Fruit fly (Drosophila melanogaster) whole organism, embryonic: Measurements from ENCODE around the gene CG42535.

Experiments
- Atf-2 ChIP-seq: fragments of 200-800 bp; sonication (Bioruptor generic); optimal IDR thresholded peaks from 2 replicates; lab custom pipeline; 2016; ENCODE audit warnings: missing biosample characterization, missing genetic modification characterization
- CG10321 ChIP-seq: fragments of 200-800 bp; sonication (Bioruptor generic); IDR thresholded peaks from 2 replicates; pipeline ENCODE4 v1.3.6; 2022; ENCODE audit warnings: missing biosample characterization, missing genetic modification characterization
- CG10565 ChIP-seq: fragments of 200-800 bp; sonication (Bioruptor generic); optimal IDR thresholded peaks from 3 replicates; lab custom pipeline; 2016; ENCODE audit warnings: missing biosample characterization, mild to moderate bottlenecking, missing genetic modification characterization
- CG10654 ChIP-seq: fragments of 200-800 bp; sonication (Bioruptor generic); optimal IDR thresholded peaks from 2 replicates; lab custom pipeline; 2016; ENCODE audit warnings: missing biosample characterization, missing genetic modification characterization
- CG1647 ChIP-seq: fragments of 200-800 bp; sonication (Bioruptor generic); optimal IDR thresholded peaks from 3 replicates; lab custom pipeline; 2016; ENCODE audit warnings: missing biosample characterization, missing genetic modification characterization
- CG17359 ChIP-seq: fragments of 200-800 bp; sonication (Bioruptor generic); optimal IDR thresholded peaks from 3 replicates; lab custom pipeline; 2018; ENCODE audit warnings: missing biosample characterization, mild to moderate bottlenecking, missing genetic modification characterization, moderate library complexity
- CG17912 ChIP-seq: fragments of 200-800 bp; sonication (Bioruptor generic); optimal IDR thresholded peaks from 2 replicates; lab custom pipeline; 2018; ENCODE audit warnings: missing biosample characterization, mild to moderate bottlenecking, missing genetic modification characterization
- CG1792 ChIP-seq: fragments of 200-800 bp; sonication (Bioruptor generic); optimal IDR thresholded peaks from 2 replicates; lab custom pipeline; 2016; ENCODE audit warnings: missing biosample characterization, missing genetic modification characterization
- CG31224 ChIP-seq: fragments of 200-800 bp; sonication (Bioruptor generic); IDR thresholded peaks from 2 replicates; pipeline ENCODE4 v1.3.6; 2022; ENCODE audit warnings: missing biosample characterization, missing genetic modification characterization
- CG3838 ChIP-seq: fragments of 200-800 bp; sonication (Bioruptor generic); optimal IDR thresholded peaks from 3 replicates; lab custom pipeline; 2016; ENCODE audit warnings: missing biosample characterization, missing genetic modification characterization
- CG4707 ChIP-seq: fragments of 200-800 bp; sonication (Bioruptor generic); optimal IDR thresholded peaks from 2 replicates; lab custom pipeline; 2018; ENCODE audit warnings: missing biosample characterization, mild to moderate bottlenecking, missing genetic modification characterization, moderate library complexity
- CG6254 ChIP-seq: fragments of 200-800 bp; sonication (Bioruptor generic); optimal IDR thresholded peaks from 3 replicates; lab custom pipeline; 2017; ENCODE audit warnings: mild to moderate bottlenecking, missing biosample characterization, missing genetic modification reagents, missing genetic modification characterization
- CG7928 ChIP-seq: fragments of 200-800 bp; sonication (Bioruptor generic); optimal IDR thresholded peaks from 2 replicates; lab custom pipeline; 2017; ENCODE audit warnings: missing biosample characterization, mild to moderate bottlenecking, missing genetic modification characterization
- CG8944 ChIP-seq: fragments of 200-800 bp; sonication (Bioruptor generic); optimal IDR thresholded peaks from 3 replicates; lab custom pipeline; 2016; ENCODE audit warnings: missing biosample characterization, missing genetic modification characterization
- CG9609 ChIP-seq: fragments of 200-800 bp; sonication (Bioruptor generic); optimal IDR thresholded peaks from 3 replicates; lab custom pipeline; 2016; ENCODE audit warnings: missing biosample characterization, missing genetic modification characterization
- CG9797 ChIP-seq: fragments of 200-800 bp; sonication (Bioruptor generic); optimal IDR thresholded peaks from 3 replicates; lab custom pipeline; 2018; ENCODE audit warnings: missing biosample characterization, mild to moderate bottlenecking, missing genetic modification characterization
- CrebB ChIP-seq: fragments of 200-800 bp; sonication (Bioruptor generic); optimal IDR thresholded peaks from 3 replicates; lab custom pipeline; 2018; ENCODE audit warnings: missing biosample characterization, mild to moderate bottlenecking, missing genetic modification characterization
- D ChIP-seq, 2 experiments: fragments of 200-800 bp in 1 of 2; fragments of >200 bp in 1 of 2; sonication (Bioruptor generic) in 1 of 2; optimal IDR thresholded peaks; 2 replicates in 1 of 2; 3 replicates in 1 of 2; lab custom pipeline; 2017; ENCODE audit warnings: mild to moderate bottlenecking in 1 of 2, missing biosample characterization in 1 of 2, missing genetic modification characterization in 1 of 2, missing genetic modification reagents in 1 of 2
- Dip3 ChIP-seq: fragments of 200-800 bp; sonication (Bioruptor generic); optimal IDR thresholded peaks from 3 replicates; lab custom pipeline; 2016; ENCODE audit warnings: missing biosample characterization, missing genetic modification characterization
- HLH54F ChIP-seq: fragments of 200-800 bp; sonication (Bioruptor generic); optimal IDR thresholded peaks from 3 replicates; lab custom pipeline; 2016; ENCODE audit warnings: missing biosample characterization, missing genetic modification characterization
- Hr78 ChIP-seq, 2 experiments: fragments of 200-800 bp in 1 of 2; fragments of >200 bp in 1 of 2; sonication (Bioruptor generic) in 1 of 2; optimal IDR thresholded peaks; 2 replicates each; lab custom pipeline; 2017 to 2019; ENCODE audit warnings: missing biosample characterization in 2 of 2, missing genetic modification characterization in 2 of 2, mild to moderate bottlenecking in 1 of 2, moderate library complexity in 1 of 2
- Lim3 ChIP-seq: fragments of 200-800 bp; sonication (Bioruptor generic); IDR thresholded peaks from 2 replicates; pipeline ENCODE4 v1.3.6; 2022; ENCODE audit warnings: missing biosample characterization, missing genetic modification characterization
- Mes4 ChIP-seq: fragments of 200-800 bp; sonication (Bioruptor generic); optimal IDR thresholded peaks from 2 replicates; lab custom pipeline; 2016; ENCODE audit warnings: missing biosample characterization, missing genetic modification characterization
- NC2β ChIP-seq: fragments of 200-800 bp; sonication (Bioruptor generic); optimal IDR thresholded peaks from 2 replicates; lab custom pipeline; 2016; ENCODE audit warnings: missing biosample characterization, missing genetic modification characterization
- Ptx1 ChIP-seq: fragments of 200-800 bp; sonication (Bioruptor generic); IDR thresholded peaks from 2 replicates; pipeline ENCODE4 v1.3.6; 2022; ENCODE audit warnings: missing biosample characterization, missing genetic modification characterization
- Sox100B ChIP-seq: fragments of 200-800 bp; sonication (Bioruptor generic); optimal IDR thresholded peaks from 3 replicates; lab custom pipeline; 2018; ENCODE audit warnings: missing biosample characterization, mild to moderate bottlenecking, missing genetic modification characterization
- Trl ChIP-seq, 3 experiments: fragments of >200 bp in 2 of 3; fragments of 200-800 bp in 1 of 3; sonication (Bioruptor generic) in 1 of 3; optimal IDR thresholded peaks; 2 replicates in 1 of 3; 3 replicates in 2 of 3; lab custom pipeline; 2016 to 2017; ENCODE audit warnings: missing biosample characterization in 1 of 3, missing genetic modification characterization in 1 of 3
- ase ChIP-seq: fragments of 200-800 bp; sonication (Bioruptor generic); IDR thresholded peaks from 3 replicates; pipeline ENCODE4 v1.3.6; 2022; ENCODE audit warnings: missing biosample characterization, missing genetic modification characterization
- cad ChIP-seq: fragments of >200 bp; optimal IDR thresholded peaks from 2 replicates; lab custom pipeline; 2017; ENCODE audit warnings: missing biosample characterization, missing genetic modification characterization
- cg ChIP-seq: fragments of 200-800 bp; sonication (Bioruptor generic); optimal IDR thresholded peaks from 3 replicates; lab custom pipeline; 2019; ENCODE audit warnings: missing biosample characterization, mild to moderate bottlenecking, missing genetic modification characterization, moderate library complexity
- chif ChIP-seq, 2 experiments: fragments of 200-800 bp; sonication (Bioruptor generic); optimal IDR thresholded peaks; 3 replicates each; lab custom pipeline; 2016; ENCODE audit warnings: missing biosample characterization in 2 of 2, missing genetic modification characterization in 2 of 2
- crc ChIP-seq: fragments of 200-800 bp; sonication (Bioruptor generic); optimal IDR thresholded peaks from 2 replicates; lab custom pipeline; 2016; ENCODE audit warnings: missing biosample characterization, missing genetic modification characterization
- fu2 ChIP-seq: fragments of 200-800 bp; sonication (Bioruptor generic); optimal IDR thresholded peaks from 2 replicates; lab custom pipeline; 2016; ENCODE audit warnings: missing biosample characterization, missing genetic modification characterization
- gcm ChIP-seq: fragments of 200-800 bp; sonication (Bioruptor generic); optimal IDR thresholded peaks from 2 replicates; lab custom pipeline; 2019; ENCODE audit warnings: missing biosample characterization, mild to moderate bottlenecking, missing genetic modification characterization, moderate library complexity
- inv ChIP-seq: fragments of 200-800 bp; sonication (Bioruptor generic); IDR thresholded peaks from 2 replicates; pipeline ENCODE4 v1.3.6; 2022; ENCODE audit warnings: missing biosample characterization, missing genetic modification characterization; ENCODE audit not compliant: partially characterized antibody
- lab ChIP-seq: fragments of 200-800 bp; sonication (Bioruptor generic); optimal IDR thresholded peaks from 3 replicates; lab custom pipeline; 2017; ENCODE audit warnings: missing biosample characterization, missing genetic modification characterization, mild to moderate bottlenecking, moderate library complexity, missing genetic modification reagents
- mld ChIP-seq: fragments of 200-800 bp; sonication (Bioruptor generic); IDR thresholded peaks from 3 replicates; pipeline ENCODE4 v1.3.6; 2022; ENCODE audit warnings: missing biosample characterization, missing genetic modification characterization; ENCODE audit not compliant: partially characterized antibody
- otp ChIP-seq: fragments of 200-800 bp; sonication (Bioruptor generic); IDR thresholded peaks from 3 replicates; pipeline ENCODE4, ENCODE4 v1.3.6; 2022; ENCODE audit warnings: missing biosample characterization, missing genetic modification characterization
- pb ChIP-seq: fragments of 200-800 bp; sonication (Bioruptor generic); optimal IDR thresholded peaks from 3 replicates; lab custom pipeline; 2016; ENCODE audit warnings: missing biosample characterization, missing genetic modification characterization
- peb ChIP-seq: fragments of 200-800 bp; sonication (Bioruptor generic); IDR thresholded peaks from 2 replicates; pipeline ENCODE4 v1.3.6; 2022; ENCODE audit warnings: missing biosample characterization, missing genetic modification characterization
- run ChIP-seq: fragments of 200-800 bp; sonication (Bioruptor generic); optimal IDR thresholded peaks from 3 replicates; lab custom pipeline; 2018; ENCODE audit warnings: missing biosample characterization, mild to moderate bottlenecking, missing genetic modification characterization
- tap ChIP-seq: fragments of 200-800 bp; optimal IDR thresholded peaks from 3 replicates; lab custom pipeline; 2019; ENCODE audit warnings: missing biosample characterization, mild to moderate bottlenecking, missing genetic modification characterization, moderate library complexity
- tin ChIP-seq: fragments of 200-800 bp; sonication (Bioruptor generic); optimal IDR thresholded peaks from 3 replicates; lab custom pipeline; 2016; ENCODE audit warnings: missing biosample characterization, missing genetic modification characterization
- toy ChIP-seq: fragments of 200-800 bp; sonication (Bioruptor generic); IDR thresholded peaks from 2 replicates; pipeline ENCODE4 v1.3.6; 2022; ENCODE audit warnings: missing biosample characterization, missing genetic modification characterization
- twi ChIP-seq: fragments of 200-800 bp; optimal IDR thresholded peaks from 2 replicates; lab custom pipeline; 2019; ENCODE audit warnings: missing biosample characterization, mild to moderate bottlenecking, missing genetic modification characterization, moderate library complexity
- unpg ChIP-seq: fragments of 200-800 bp; sonication (Bioruptor generic); optimal IDR thresholded peaks from 3 replicates; lab custom pipeline; 2018; ENCODE audit warnings: missing biosample characterization, mild to moderate bottlenecking, missing genetic modification characterization, moderate library complexity
- wek ChIP-seq: fragments of 200-800 bp; sonication (Bioruptor generic); optimal IDR thresholded peaks from 3 replicates; lab custom pipeline; 2018; ENCODE audit warnings: missing biosample characterization, mild to moderate bottlenecking, missing genetic modification characterization, moderate library complexity
- z ChIP-seq: fragments of 200-800 bp; sonication (Bioruptor generic); IDR thresholded peaks from 3 replicates; pipeline ENCODE4 v1.3.6; 2022; ENCODE audit warnings: missing biosample characterization, missing genetic modification characterization
- zen ChIP-seq: fragments of 200-800 bp; sonication (Bioruptor generic); optimal IDR thresholded peaks from 3 replicates; lab custom pipeline; 2018; ENCODE audit warnings: missing biosample characterization, mild to moderate bottlenecking, missing genetic modification characterization, moderate library complexity

CG42535 gene

dm6 chr3L:10664511-10665062 lies 33.9 kb upstream of the CG42535 start, which contains the start of gene simj:
Gene simj, plus strand, starts transcription at chr3L:10664739.
- peak; percentile 29 for TF ChIP-seq CG17359 (tag; lab: Kevin White, UChicago)
- peak; percentile 26 for TF ChIP-seq tin (GFP tag; lab: Kevin White, UChicago)
- peak; percentile 63 for TF ChIP-seq CG4707 (GFP tag; lab: Kevin White, UChicago)
- no peak for TF ChIP-seq Dip3 (GFP tag; lab: Kevin White, UChicago)
- TF ChIP-seq pb (GFP tag; lab: Kevin White, UChicago), result peak; percentile 10
- TF ChIP-seq chif (GFP tag; optimal IDR thresholded peaks at IDR 0.05; lab: Kevin White, UChicago), result no peak
- no peak for TF ChIP-seq CG10321 (GFP tag; lab: Robert Waterston, UW)
- no peak for TF ChIP-seq gcm (GFP tag; lab: Kevin White, UChicago)
- peak; percentile 39 for TF ChIP-seq CG8944 (GFP tag; lab: Kevin White, UChicago)
- no peak for TF ChIP-seq D (optimal IDR thresholded peaks at IDR 0.05; lab: Kevin White, UChicago)
- peak; percentile 58 for TF ChIP-seq D (GFP tag; optimal IDR thresholded peaks at IDR 0.05; lab: Kevin White, UChicago)
- peak; percentile 13 for TF ChIP-seq CG1647
- TF ChIP-seq ase (GFP tag; lab: Robert Waterston, UW), result peak; percentile 55; the same call in 1 of the 3 replicates
- no peak for TF ChIP-seq toy (GFP tag; lab: Robert Waterston, UW)
- TF ChIP-seq mld, result peak; percentile 69; the same call in 1 of the 3 replicates
- no peak for TF ChIP-seq CG31224 (GFP tag; lab: Robert Waterston, UW)
- TF ChIP-seq CG9609, result no peak
- TF ChIP-seq zen (tag; lab: Kevin White, UChicago), result peak; percentile 15
- peak; percentile 58 for TF ChIP-seq CrebB (tag; lab: Kevin White, UChicago)
- TF ChIP-seq fu2 (GFP tag; lab: Kevin White, UChicago), result peak; percentile 31
- peak; percentile 52 for TF ChIP-seq NC2β (GFP tag; lab: Kevin White, UChicago)
- TF ChIP-seq peb (GFP tag; lab: Robert Waterston, UW), result no peak
- TF ChIP-seq z (GFP tag; lab: Robert Waterston, UW), result no peak
- TF ChIP-seq unpg (GFP tag; lab: Kevin White, UChicago), result peak; percentile 52
- no peak for TF ChIP-seq cad (GFP tag; lab: Kevin White, UChicago)
- peak; percentile 72 for TF ChIP-seq inv (GFP tag; lab: Robert Waterston, UW)
- no peak for TF ChIP-seq crc
- peak; percentile 51 for TF ChIP-seq CG3838 (GFP tag; lab: Kevin White, UChicago)
- peak; percentile 1 for TF ChIP-seq Mes4 (GFP tag; lab: Kevin White, UChicago)
- no peak for TF ChIP-seq twi (tag; lab: Kevin White, UChicago)
- no peak for TF ChIP-seq Lim3
- TF ChIP-seq CG17912, result peak; percentile 16
- TF ChIP-seq Hr78 (GFP tag; optimal IDR thresholded peaks at IDR 0.05; lab: Kevin White, UChicago), result no peak
- no peak for TF ChIP-seq Atf-2 (GFP tag; lab: Kevin White, UChicago)
- TF ChIP-seq lab (GFP tag; lab: Kevin White, UChicago), result peak; percentile 76
- TF ChIP-seq wek, result peak; percentile 75
- TF ChIP-seq Trl (optimal IDR thresholded peaks at IDR 0.05; lab: Kevin White, UChicago), result peak in 1 of 2 experiments; percentile 12
- peak; percentile 63 for TF ChIP-seq Trl (GFP tag; optimal IDR thresholded peaks at IDR 0.05; lab: Kevin White, UChicago)
- TF ChIP-seq tap (tag; lab: Kevin White, UChicago), result no peak
- TF ChIP-seq otp (GFP tag; lab: Robert Waterston, UW), result 0 out of 3 replicates have a peak, but pooled peaks have one; percentile 21
- no peak for TF ChIP-seq CG7928
- no peak for TF ChIP-seq CG10565 (GFP tag; lab: Kevin White, UChicago)
- TF ChIP-seq Sox100B (GFP tag; lab: Kevin White, UChicago), result no peak
- peak; percentile 26 for TF ChIP-seq HLH54F (GFP tag; lab: Kevin White, UChicago)
- no peak for TF ChIP-seq CG1792 (GFP tag; lab: Kevin White, UChicago)
- TF ChIP-seq cg (GFP tag; lab: Kevin White, UChicago), result peak; percentile 94
- peak; percentile 45 for TF ChIP-seq run (tag; lab: Kevin White, UChicago)
- TF ChIP-seq Ptx1 (GFP tag; lab: Robert Waterston, UW), result no peak
- peak; percentile 94 for TF ChIP-seq CG9797 (GFP tag; lab: Kevin White, UChicago)
- no peak for TF ChIP-seq CG10654 (GFP tag; lab: Kevin White, UChicago)
- TF ChIP-seq CG6254 (GFP tag; lab: Kevin White, UChicago), result no peak
